Fruit fly (Drosophila melanogaster): ENCODE data around the gene CG8086.

Gene CG8086

dm6 chr2L:8204996-8205567 lies 52.2 kb downstream of the CG8086 start, which contains the start of gene SLC5A11 (continued):
- TF ChIP-seq CG11456 (GFP tag; IDR thresholded peaks at IDR 0.05) (peak; percentile 96), CG31388 (GFP tag; optimal IDR thresholded peaks at IDR 0.05) (peak; percentile 99), knrl (GFP tag; IDR thresholded peaks at IDR 0.05; ENCODE audit: partially characterized antibody) (no peak; the same call in 2 of the 3 replicates), Camta (GFP tag; optimal IDR thresholded peaks at IDR 0.05) (peak; percentile 91), p53 (GFP tag; optimal IDR thresholded peaks at IDR 0.05) (peak; percentile 88), gro (GFP tag; optimal IDR thresholded peaks at IDR 0.05) (peak; percentile 99), CG17829 (tag; optimal IDR thresholded peaks at IDR 0.05) (peak; percentile 97), CG11398 (GFP tag; optimal IDR thresholded peaks at IDR 0.05) (peak; percentile 2), CG33213 (GFP tag; optimal IDR thresholded peaks at IDR 0.05) (peak; percentile 96), CG12299 (tag; optimal IDR thresholded peaks at IDR 0.05) (peak; percentile 85), tap (tag; optimal IDR thresholded peaks at IDR 0.05) (peak; percentile 95), CG7839 (tag; optimal IDR thresholded peaks at IDR 0.05) (peak; percentile 100), CG12391 (tag; optimal IDR thresholded peaks at IDR 0.05) (peak; percentile 98), stwl (tag; optimal IDR thresholded peaks at IDR 0.05) (no peak), emc (GFP tag; optimal IDR thresholded peaks at IDR 0.05) (peak; percentile 98), bowl (GFP tag; IDR thresholded peaks at IDR 0.05) (peak; percentile 82; the same call in 1 of the 2 replicates), Dfd (GFP tag; optimal IDR thresholded peaks at IDR 0.05) (no peak), Dp (GFP tag; optimal IDR thresholded peaks at IDR 0.05) (peak; percentile 5), onecut (GFP tag; IDR thresholded peaks at IDR 0.05) (peak; percentile 85), jigr1 (GFP tag; IDR thresholded peaks at IDR 0.05) (peak; percentile 98), CG9437 (GFP tag; optimal IDR thresholded peaks at IDR 0.05) (peak; percentile 93), CG11723 (GFP tag; optimal IDR thresholded peaks at IDR 0.05) (peak; percentile 95), ase (GFP tag; IDR thresholded peaks at IDR 0.05) (peak; percentile 95), zen2 (GFP tag; IDR thresholded peaks at IDR 0.05; ENCODE audit: partially characterized antibody) (no peak), ATbp (GFP tag; optimal IDR thresholded peaks at IDR 0.05) (peak; percentile 95), pros (GFP tag; optimal IDR thresholded peaks at IDR 0.05) (peak; percentile 83), ftz-f1 (GFP tag; optimal IDR thresholded peaks at IDR 0.05) (no peak), grau (tag; optimal IDR thresholded peaks at IDR 0.05) (peak; percentile 92), Ets97D (GFP tag; optimal IDR thresholded peaks at IDR 0.05) (peak; percentile 96), HLH54F (GFP tag; optimal IDR thresholded peaks at IDR 0.05) (peak; percentile 76), Elba2 (GFP tag; optimal IDR thresholded peaks at IDR 0.05) (peak; percentile 61), ssp (GFP tag; IDR thresholded peaks at IDR 0.05) (peak; percentile 91), CG30431 (GFP tag; optimal IDR thresholded peaks at IDR 0.05) (peak; percentile 23), toy (GFP tag; IDR thresholded peaks at IDR 0.05) (peak; percentile 94), Nf-YC (tag; optimal IDR thresholded peaks at IDR 0.05) (peak; percentile 91), CG4854 (GFP tag; optimal IDR thresholded peaks at IDR 0.05) (peak; percentile 99), Fer1 (GFP tag; optimal IDR thresholded peaks at IDR 0.05) (peak; percentile 99), CG13123 (GFP tag; optimal IDR thresholded peaks at IDR 0.05) (peak; percentile 87), amos (GFP tag; IDR thresholded peaks at IDR 0.05; ENCODE audit: partially characterized antibody) (no peak; the same call in 1 of the 2 replicates), Atf3 (GFP tag; optimal IDR thresholded peaks at IDR 0.05) (no peak), gcm2 (GFP tag; optimal IDR thresholded peaks at IDR 0.05) (peak; percentile 89), CG31224 (GFP tag; IDR thresholded peaks at IDR 0.05) (peak; percentile 93), CkIIα-i1 (GFP tag; IDR thresholded peaks at IDR 0.05) (no peak), Hey (tag; optimal IDR thresholded peaks at IDR 0.05) (peak; percentile 75), tna (GFP tag; IDR thresholded peaks at IDR 0.05; ENCODE audit: partially characterized antibody) (no peak), fd64A (GFP tag; optimal IDR thresholded peaks at IDR 0.05) (peak; percentile 87), scrt (GFP tag; optimal IDR thresholded peaks at IDR 0.05) (peak; percentile 96), CG5953 (GFP tag; IDR thresholded peaks at IDR 0.05) (peak; percentile 93), CG4820 (GFP tag; optimal IDR thresholded peaks at IDR 0.05) (peak; percentile 99), CG10462 (GFP tag; optimal IDR thresholded peaks at IDR 0.05) (peak; percentile 96), ems (GFP tag; optimal IDR thresholded peaks at IDR 0.05) (peak; percentile 99)

Data from whole organism, embryonic.